Fruit fly (Drosophila melanogaster): ENCODE measurements around the gene Femcoat.

DNA sequence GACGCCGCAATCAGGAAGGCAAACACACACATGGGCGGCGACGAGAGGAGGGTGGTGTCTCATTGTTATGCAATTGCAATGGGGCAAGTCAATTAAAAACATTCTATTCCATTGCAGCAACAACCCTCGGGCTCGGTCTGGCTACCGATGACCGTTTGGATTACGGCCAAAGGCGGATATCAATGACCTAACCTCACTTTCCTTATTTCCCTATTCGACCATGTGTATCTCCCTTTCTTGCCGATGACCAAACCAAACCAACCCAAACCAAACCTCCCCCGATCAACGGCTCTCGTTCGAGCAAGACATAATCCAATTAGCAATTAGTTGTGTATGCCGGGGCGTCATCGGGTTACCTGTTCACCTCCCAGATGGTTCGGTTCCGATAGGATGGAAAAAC, 43.9 kb downstream of the Femcoat start:
- TF ChIP-seq Snoo (tag; optimal IDR thresholded peaks at IDR 0.05), result no peak
- TF ChIP-seq CG13204 (GFP tag; optimal IDR thresholded peaks at IDR 0.05), result no peak
